Fruit fly (Drosophila melanogaster): ENCODE data around the gene Tpr2.

DNA sequence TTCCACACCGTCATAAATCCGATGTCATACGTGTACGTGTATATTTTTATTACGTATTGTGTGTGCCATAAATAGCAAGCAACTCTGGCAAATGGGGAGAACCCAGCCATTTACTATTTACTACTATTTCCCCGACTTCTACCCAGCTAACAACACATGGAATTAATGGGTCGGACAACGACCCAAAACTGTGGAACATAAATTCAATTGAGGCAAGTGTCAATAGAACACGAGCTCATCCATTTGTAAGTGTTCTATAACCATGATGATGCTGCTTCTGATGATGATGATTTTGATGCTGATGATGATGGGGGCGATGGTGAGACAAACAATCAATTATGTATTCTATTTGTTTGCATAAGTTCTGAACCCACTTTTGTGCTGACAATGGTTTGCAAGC, 8.2 kb downstream of the Tpr2 start:
- no peak for TF ChIP-seq CG5204 (GFP tag; optimal IDR thresholded peaks at IDR 0.05)
- TF ChIP-seq toe (GFP tag; optimal IDR thresholded peaks at IDR 0.05): no peak
- no peak for TF ChIP-seq CG7045 (GFP tag; optimal IDR thresholded peaks at IDR 0.05)
- no peak for TF ChIP-seq ovo (GFP tag; optimal IDR thresholded peaks at IDR 0.05)
- TF ChIP-seq Clk (GFP tag; optimal IDR thresholded peaks at IDR 0.05): no peak
- TF ChIP-seq bab1 (GFP tag; optimal IDR thresholded peaks at IDR 0.05): peak; percentile 0
- no peak for TF ChIP-seq pad (GFP tag; optimal IDR thresholded peaks at IDR 0.05)
- TF ChIP-seq CG7101 (tag; optimal IDR thresholded peaks at IDR 0.05): no peak
- TF ChIP-seq CG14711 (tag; optimal IDR thresholded peaks at IDR 0.05): no peak
- TF ChIP-seq cic (GFP tag; optimal IDR thresholded peaks at IDR 0.05): no peak
- no peak for TF ChIP-seq CG11617 (GFP tag; optimal IDR thresholded peaks at IDR 0.05)

Data from whole organism, adult.